Worm (Caenorhabditis elegans): ENCODE measurements around the gene F22B5.6.

- no peak for TF ChIP-seq aly-1 (tag; optimal IDR thresholded peaks at IDR 0.05)
- no peak for TF ChIP-seq flt-1 (GFP tag; IDR thresholded peaks at IDR 0.05)
- TF ChIP-seq F13C5.2 (tag; optimal IDR thresholded peaks at IDR 0.05): no peak
- TF ChIP-seq tra-4 (tag; optimal IDR thresholded peaks at IDR 0.05): no peak
- no peak for TF ChIP-seq sea-1 (GFP tag; conservative IDR thresholded peaks at IDR 0.05)
- no peak for TF ChIP-seq ama-1 (optimal IDR thresholded peaks at IDR 0.05)
- no peak for TF ChIP-seq ceh-36 (tag; optimal IDR thresholded peaks at IDR 0.05)
- no peak for TF ChIP-seq tbx-11 (GFP tag; IDR thresholded peaks at IDR 0.05)
- TF ChIP-seq hmbx-1 (tag; optimal IDR thresholded peaks at IDR 0.05): no peak
- TF ChIP-seq ets-7 (tag; optimal IDR thresholded peaks at IDR 0.05): no peak
Measured at ce11 chrII:8480166-8480565, 24.2 kb upstream of the F22B5.6 start, which contains the start of gene lact-4.
